Worm (Caenorhabditis elegans) whole organism, L3 larva: Measurements from ENCODE around the gene rpb-8.

Experiments used
- R02D3.7 ChIP-seq: fragments of 150-350 bp; optimal IDR thresholded peaks from 2 replicates; lab custom pipeline; 2014; ENCODE audit warnings: missing biosample characterization, missing genetic modification characterization
- ZK546.5 ChIP-seq: sonication (generic microtip); optimal IDR thresholded peaks from 2 replicates; lab custom pipeline; 2017; ENCODE audit warnings: missing biosample characterization, missing genetic modification characterization
- aly-2 ChIP-seq: fragments of 150-350 bp; optimal IDR thresholded peaks from 2 replicates; lab custom pipeline; 2014; ENCODE audit warnings: missing biosample characterization, missing genetic modification characterization
- ama-1 ChIP-seq: fragments of 150-350 bp; optimal IDR thresholded peaks from 2 replicates; lab custom pipeline; 2018
- ceh-16 ChIP-seq: sonication (generic microtip); optimal IDR thresholded peaks from 2 replicates; lab custom pipeline; 2017; ENCODE audit warnings: missing biosample characterization, missing genetic modification characterization
- ceh-28 ChIP-seq: fragments of 150-350 bp; optimal IDR thresholded peaks from 2 replicates; lab custom pipeline; 2014; ENCODE audit warnings: missing biosample characterization, missing genetic modification reagents, missing genetic modification characterization
- ceh-82 ChIP-seq: fragments of 150-350 bp; optimal IDR thresholded peaks from 2 replicates; lab custom pipeline; 2014; ENCODE audit warnings: missing biosample characterization, missing genetic modification characterization
- ceh-9 ChIP-seq: sonication (generic microtip); optimal IDR thresholded peaks from 2 replicates; lab custom pipeline; 2018; ENCODE audit warnings: missing biosample characterization, missing genetic modification characterization
- daf-12 ChIP-seq: fragments of 150-350 bp; optimal IDR thresholded peaks from 2 replicates; lab custom pipeline; 2014; ENCODE audit warnings: missing biosample characterization, missing genetic modification reagents, missing genetic modification characterization
- egl-27 ChIP-seq: sonication (generic microtip); optimal IDR thresholded peaks from 4 replicates; lab custom pipeline; 2017; ENCODE audit warnings: missing biosample characterization, missing genetic modification reagents, missing genetic modification characterization
- egl-5 ChIP-seq: fragments of 150-350 bp; optimal IDR thresholded peaks from 2 replicates; lab custom pipeline; 2017; ENCODE audit warnings: missing biosample characterization, missing genetic modification reagents, missing genetic modification characterization, inconsistent platforms
- elt-1 ChIP-seq: fragments of 150-350 bp; optimal IDR thresholded peaks from 2 replicates; lab custom pipeline; 2014; ENCODE audit warnings: missing biosample characterization, missing genetic modification characterization
- elt-2 ChIP-seq: sonication (generic microtip); optimal IDR thresholded peaks from 2 replicates; lab custom pipeline; 2016; ENCODE audit warnings: missing genetic modification reagents, mild to moderate bottlenecking, missing genetic modification characterization, missing compliant biosample characterization
- elt-3 ChIP-seq, 3 experiments: fragments of 150-350 bp in 1 of 3; sonication (generic microtip) in 2 of 3; optimal IDR thresholded peaks; 2 replicates in 2 of 3; 4 replicates in 1 of 3; lab custom pipeline; 2014 to 2017; ENCODE audit warnings: missing biosample characterization in 3 of 3, missing genetic modification characterization in 3 of 3
- eor-1 ChIP-seq, 2 experiments: fragments of 150-350 bp; optimal IDR thresholded peaks; 2 replicates each; lab custom pipeline; 2014 to 2018; ENCODE audit warnings: missing biosample characterization in 2 of 2, missing genetic modification characterization in 2 of 2
- fkh-10 ChIP-seq: sonication (generic microtip); optimal IDR thresholded peaks from 2 replicates; lab custom pipeline; 2017; ENCODE audit warnings: missing biosample characterization, missing genetic modification reagents, missing genetic modification characterization
- fkh-2 ChIP-seq: fragments of 150-350 bp; optimal IDR thresholded peaks from 2 replicates; lab custom pipeline; 2014; ENCODE audit warnings: missing biosample characterization, missing genetic modification reagents, missing genetic modification characterization
- fos-1 ChIP-seq: fragments of 150-350 bp; optimal IDR thresholded peaks from 2 replicates; lab custom pipeline; 2014; ENCODE audit warnings: missing biosample characterization, missing genetic modification characterization
- hmg-11 ChIP-seq: sonication (generic microtip); optimal IDR thresholded peaks from 2 replicates; lab custom pipeline; 2016; ENCODE audit warnings: missing genetic modification characterization, missing compliant biosample characterization
- jun-1 ChIP-seq: fragments of 150-350 bp; optimal IDR thresholded peaks from 2 replicates; lab custom pipeline; 2014; ENCODE audit warnings: missing biosample characterization, missing genetic modification reagents, missing genetic modification characterization
- lin-15B ChIP-seq: fragments of 150-350 bp; optimal IDR thresholded peaks from 2 replicates; lab custom pipeline; 2014; ENCODE audit warnings: missing biosample characterization, missing genetic modification characterization
- lin-39 ChIP-seq: fragments of 150-350 bp; optimal IDR thresholded peaks from 2 replicates; lab custom pipeline; 2018; ENCODE audit warnings: missing biosample characterization, missing genetic modification reagents, missing genetic modification characterization
- lsy-12 ChIP-seq: sonication (generic microtip); optimal IDR thresholded peaks from 2 replicates; lab custom pipeline; 2016; ENCODE audit warnings: mild to moderate bottlenecking, missing genetic modification characterization, missing compliant biosample characterization
- mdl-1 ChIP-seq: fragments of 150-350 bp; optimal IDR thresholded peaks from 2 replicates; lab custom pipeline; 2014; ENCODE audit warnings: missing biosample characterization, missing genetic modification characterization
- mml-1 ChIP-seq: fragments of 150-350 bp; sonication (generic microtip); optimal IDR thresholded peaks from 3 replicates; lab custom pipeline; 2014; ENCODE audit warnings: missing biosample characterization, missing genetic modification characterization
- nfya-1 ChIP-seq: sonication (generic microtip); optimal IDR thresholded peaks from 2 replicates; lab custom pipeline; 2017; ENCODE audit warnings: missing genetic modification characterization, mild to moderate bottlenecking, missing compliant biosample characterization, antibody characterized with exemption, moderate library complexity; ENCODE audit not compliant: insufficient read depth
- nhr-11 ChIP-seq: fragments of 150-350 bp; optimal IDR thresholded peaks from 2 replicates; lab custom pipeline; 2014; ENCODE audit warnings: missing biosample characterization, missing genetic modification characterization
- nhr-12 ChIP-seq: fragments of 150-350 bp; optimal IDR thresholded peaks from 2 replicates; lab custom pipeline; 2014; ENCODE audit warnings: missing biosample characterization, missing genetic modification characterization
- nhr-23 ChIP-seq: fragments of 150-350 bp; optimal IDR thresholded peaks from 2 replicates; lab custom pipeline; 2014; ENCODE audit warnings: missing biosample characterization, missing genetic modification reagents, missing genetic modification characterization
- nhr-237 ChIP-seq: fragments of 150-350 bp; optimal IDR thresholded peaks from 2 replicates; lab custom pipeline; 2014; ENCODE audit warnings: missing biosample characterization, missing genetic modification characterization
- nhr-25 ChIP-seq: sonication (generic microtip); optimal IDR thresholded peaks from 2 replicates; lab custom pipeline; 2017; ENCODE audit warnings: missing biosample characterization, missing genetic modification characterization
- nhr-28 ChIP-seq: fragments of 150-350 bp; optimal IDR thresholded peaks from 2 replicates; lab custom pipeline; 2014; ENCODE audit warnings: missing biosample characterization, missing genetic modification characterization
- nhr-43 ChIP-seq: sonication (generic microtip); optimal IDR thresholded peaks from 2 replicates; lab custom pipeline; 2016; ENCODE audit warnings: mild to moderate bottlenecking, missing genetic modification characterization, missing compliant biosample characterization; ENCODE audit not compliant: poor library complexity, severe bottlenecking
- nhr-67 ChIP-seq: fragments of 150-350 bp; optimal IDR thresholded peaks from 2 replicates; lab custom pipeline; 2014; ENCODE audit warnings: missing biosample characterization, missing genetic modification characterization
- nhr-76 ChIP-seq: fragments of 150-350 bp; sonication (generic microtip); optimal IDR thresholded peaks from 5 replicates; lab custom pipeline; 2014; ENCODE audit warnings: missing biosample characterization, missing genetic modification characterization
- nhr-77 ChIP-seq: fragments of 150-350 bp; optimal IDR thresholded peaks from 2 replicates; lab custom pipeline; 2014; ENCODE audit warnings: missing biosample characterization, missing genetic modification characterization
- pha-4 ChIP-seq: fragments of 150-350 bp; optimal IDR thresholded peaks from 2 replicates; lab custom pipeline; 2014; ENCODE audit warnings: missing biosample characterization, missing genetic modification reagents, missing genetic modification characterization
- pqm-1 ChIP-seq: fragments of 150-350 bp; optimal IDR thresholded peaks from 2 replicates; lab custom pipeline; 2017; ENCODE audit warnings: missing biosample characterization, missing genetic modification characterization, inconsistent platforms
- sea-2 ChIP-seq: fragments of 150-350 bp; sonication (generic microtip); optimal IDR thresholded peaks from 4 replicates; lab custom pipeline; 2014; ENCODE audit warnings: missing biosample characterization, missing genetic modification reagents, missing genetic modification characterization
- skn-1 ChIP-seq: fragments of 150-350 bp; optimal IDR thresholded peaks from 2 replicates; lab custom pipeline; 2014; ENCODE audit warnings: missing biosample characterization, missing genetic modification characterization
- snpc-4 ChIP-seq: fragments of 150-350 bp; optimal IDR thresholded peaks from 2 replicates; lab custom pipeline; 2014; ENCODE audit warnings: missing biosample characterization, missing genetic modification characterization
- tbx-2 ChIP-seq: sonication (generic microtip); optimal IDR thresholded peaks from 2 replicates; lab custom pipeline; 2016; ENCODE audit warnings: mild to moderate bottlenecking, missing genetic modification characterization, missing compliant biosample characterization
- unc-39 ChIP-seq: sonication (generic microtip); optimal IDR thresholded peaks from 4 replicates; lab custom pipeline; 2017; ENCODE audit warnings: missing biosample characterization, missing genetic modification characterization
- unc-62 ChIP-seq: fragments of 150-350 bp; sonication (generic microtip); optimal IDR thresholded peaks from 4 replicates; lab custom pipeline; 2014; ENCODE audit warnings: missing biosample characterization, missing genetic modification reagents, missing genetic modification characterization
- zag-1 ChIP-seq: fragments of 150-350 bp; optimal IDR thresholded peaks from 2 replicates; lab custom pipeline; 2014; ENCODE audit warnings: missing biosample characterization, missing genetic modification characterization
- ztf-11 ChIP-seq: fragments of 150-350 bp; optimal IDR thresholded peaks from 2 replicates; lab custom pipeline; 2014; ENCODE audit warnings: missing biosample characterization, missing genetic modification characterization
- ztf-4 ChIP-seq: fragments of 150-350 bp; optimal IDR thresholded peaks from 2 replicates; lab custom pipeline; 2014; ENCODE audit warnings: missing biosample characterization, missing genetic modification characterization

Gene rpb-8

ce11 chrIII:4917960-4918712, at the start of gene rpb-8:
Gene rpb-8, minus strand, starts transcription at chrIII:4918008.
- no peak for TF ChIP-seq nhr-11 (tag; lab: Kevin White, UChicago)
- TF ChIP-seq elt-3 (tag; optimal IDR thresholded peaks at IDR 0.05; lab: Kevin White, UChicago) = no peak
- peak; percentile 3 for TF ChIP-seq elt-2 (tag; lab: Kevin White, UChicago)
- no peak for TF ChIP-seq nhr-67 (tag; lab: Kevin White, UChicago)
- TF ChIP-seq nhr-23 (tag; lab: Kevin White, UChicago) = peak; percentile 66
- no peak for TF ChIP-seq R02D3.7 (tag; lab: Kevin White, UChicago)
- no peak for TF ChIP-seq fkh-2 (tag; lab: Kevin White, UChicago)
- no peak for TF ChIP-seq zag-1
- TF ChIP-seq ceh-28 (tag; lab: Kevin White, UChicago) = no peak
- no peak for TF ChIP-seq fkh-10 (GFP tag; lab: Kevin White, UChicago)
- no peak for TF ChIP-seq jun-1 (tag; lab: Kevin White, UChicago)
- no peak for TF ChIP-seq nhr-237 (tag; lab: Kevin White, UChicago)
- TF ChIP-seq lin-15B (tag; lab: Kevin White, UChicago) = peak; percentile 71
- peak; percentile 8 for TF ChIP-seq nhr-25 (tag; lab: Kevin White, UChicago)
- no peak for TF ChIP-seq aly-2
- no peak for TF ChIP-seq nhr-43
- no peak for TF ChIP-seq ceh-16
- TF ChIP-seq snpc-4 = peak; percentile 37
- TF ChIP-seq unc-39 (tag; lab: Kevin White, UChicago) = no peak
- TF ChIP-seq egl-5 (tag; lab: Kevin White, UChicago) = peak; percentile 57
- no peak for TF ChIP-seq nhr-12 (tag; lab: Kevin White, UChicago)
- no peak for TF ChIP-seq fos-1 (tag; lab: Kevin White, UChicago)
- TF ChIP-seq nhr-76 (tag; lab: Kevin White, UChicago) = no peak
- TF ChIP-seq ceh-82 (tag; lab: Kevin White, UChicago) = no peak
- TF ChIP-seq sea-2 (GFP tag; lab: Kevin White, UChicago) = no peak
- TF ChIP-seq nfya-1 (tag; lab: Kevin White, UChicago) = peak; percentile 72
- no peak for TF ChIP-seq unc-62 (GFP tag; lab: Kevin White, UChicago)
- no peak for TF ChIP-seq daf-12 (tag; lab: Kevin White, UChicago)
- peak; percentile 61 for TF ChIP-seq lin-39 (tag; lab: Kevin White, UChicago)
- no peak for TF ChIP-seq hmg-11 (tag; lab: Kevin White, UChicago)
- no peak for TF ChIP-seq skn-1 (tag; lab: Kevin White, UChicago)
- no peak for TF ChIP-seq ceh-9
- no peak for TF ChIP-seq ztf-4 (tag; lab: Kevin White, UChicago)
- TF ChIP-seq pha-4 (tag; lab: Kevin White, UChicago) = peak; percentile 71
- no peak for TF ChIP-seq mml-1 (tag; lab: Kevin White, UChicago)
- peak; percentile 38 for TF ChIP-seq ama-1 (lab: Kevin White, UChicago)
- no peak for TF ChIP-seq nhr-28 (tag; lab: Kevin White, UChicago)
- TF ChIP-seq lsy-12 = no peak
- no peak for TF ChIP-seq eor-1 (tag; optimal IDR thresholded peaks at IDR 0.05; lab: Kevin White, UChicago)
- TF ChIP-seq tbx-2 = no peak
- TF ChIP-seq egl-27 (tag; lab: Kevin White, UChicago) = no peak
- no peak for TF ChIP-seq nhr-77 (tag; lab: Kevin White, UChicago)
- TF ChIP-seq ZK546.5 (tag; lab: Kevin White, UChicago) = no peak
- no peak for TF ChIP-seq pqm-1 (tag; lab: Kevin White, UChicago)
- no peak for TF ChIP-seq elt-1 (tag; lab: Kevin White, UChicago)
- no peak for TF ChIP-seq ztf-11
- TF ChIP-seq mdl-1 = no peak
